Worm (Caenorhabditis elegans): ENCODE data around the gene ZK1248.15.

The ZK1248.15 gene

ce11 chrII:5854122-5854521 lies 15.8 kb upstream of the ZK1248.15 start, which contains the start of gene H41C03.1:
Gene H41C03.1 (plus strand): TSS chrII:5854422.
- TF ChIP-seq arid-1 (GFP tag; conservative IDR thresholded peaks at IDR 0.05), result no peak
- TF ChIP-seq pqm-1 (tag; optimal IDR thresholded peaks at IDR 0.05), result no peak
- TF ChIP-seq dmd-6 (GFP tag; IDR thresholded peaks at IDR 0.05), result no peak
- no peak for TF ChIP-seq sdz-12 (GFP tag; optimal IDR thresholded peaks at IDR 0.05)
- no peak for TF ChIP-seq F26F4.8 (GFP tag; conservative IDR thresholded peaks at IDR 0.05)
- no peak for TF ChIP-seq hif-1 (tag; optimal IDR thresholded peaks at IDR 0.05)
- TF ChIP-seq lir-3 (tag; optimal IDR thresholded peaks at IDR 0.05), result no peak
- TF ChIP-seq Y5F2A.4 (GFP tag; optimal IDR thresholded peaks at IDR 0.05), result no peak
- no peak for TF ChIP-seq spr-3 (GFP tag; optimal IDR thresholded peaks at IDR 0.05)

ce11 chrII:5853261-5853660 lies 14.9 kb upstream of the ZK1248.15 start:
- TF ChIP-seq nhr-28 (tag; optimal IDR thresholded peaks at IDR 0.05) (peak; percentile 62), unc-62 (GFP tag; optimal IDR thresholded peaks at IDR 0.05 in 1 of 2) (no peak), unc-62 (tag; optimal IDR thresholded peaks at IDR 0.05) (no peak), ztf-7 (tag; optimal IDR thresholded peaks at IDR 0.05) (no peak)

- TF ChIP-seq unc-62 (GFP tag; optimal IDR thresholded peaks at IDR 0.05 in 1 of 2) (peak in 1 of 2 experiments; percentile 75), unc-62 (tag; optimal IDR thresholded peaks at IDR 0.05) (no peak), egl-43 (GFP tag; IDR thresholded peaks at IDR 0.05) (no peak)
These were observed 13.7 kb upstream of the ZK1248.15 start, which contains the start of gene H41C03.2 for ce11 chrII:5852007-5852406. Gene H41C03.2 (minus strand): TSS chrII:5852107.

DNA sequence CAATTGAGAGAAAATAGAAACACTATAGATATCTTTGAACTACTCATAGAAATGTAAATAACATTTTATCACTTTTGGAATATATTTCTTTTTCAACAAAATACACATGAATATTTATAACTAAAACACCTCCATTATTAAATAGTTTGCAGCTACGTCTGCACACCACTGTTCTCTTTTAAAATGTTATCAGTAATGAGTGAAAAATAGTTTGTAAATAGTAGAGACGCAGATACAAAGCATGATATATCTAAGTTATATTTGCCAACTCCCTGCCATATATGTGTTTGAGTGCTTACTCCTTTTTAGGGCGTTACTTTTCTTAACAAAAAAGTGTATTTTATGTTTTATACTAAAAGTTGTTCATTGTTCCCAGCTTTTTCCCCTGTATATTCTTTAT lies 7.8 kb upstream of the ZK1248.15 start:
- TF ChIP-seq nhr-28 (tag; optimal IDR thresholded peaks at IDR 0.05) (peak; percentile 72), Y75B8A.6 (GFP tag; IDR thresholded peaks at IDR 0.05) (no peak), mdt-29 (GFP tag; IDR thresholded peaks at IDR 0.05) (no peak), R02D3.7 (tag; optimal IDR thresholded peaks at IDR 0.05) (no peak), lin-13 (GFP tag; optimal IDR thresholded peaks at IDR 0.05) (no peak), cey-2 (tag; optimal IDR thresholded peaks at IDR 0.05; ENCODE audit: borderline replicate concordance, insufficient read depth) (no peak), F26F4.8 (GFP tag; conservative IDR thresholded peaks at IDR 0.05) (no peak), ama-1 (optimal IDR thresholded peaks at IDR 0.05) (no peak), nhr-111 (GFP tag; optimal IDR thresholded peaks at IDR 0.05) (no peak), lin-39 (tag; optimal IDR thresholded peaks at IDR 0.05) (no peak), mdl-1 (tag; optimal IDR thresholded peaks at IDR 0.05) (no peak), pqm-1 (tag; optimal IDR thresholded peaks at IDR 0.05) (peak; percentile 12), saeg-2 (GFP tag; IDR thresholded peaks at IDR 0.05) (no peak), ceh-62 (tag; optimal IDR thresholded peaks at IDR 0.05) (no peak), dve-1 (tag; optimal IDR thresholded peaks at IDR 0.05; ENCODE audit: insufficient read depth) (peak; percentile 34), unc-62 (GFP tag; optimal IDR thresholded peaks at IDR 0.05 in 1 of 2) (no peak), unc-62 (tag; optimal IDR thresholded peaks at IDR 0.05) (no peak), ctbp-1 (GFP tag; IDR thresholded peaks at IDR 0.05) (no peak), egl-43 (GFP tag; IDR thresholded peaks at IDR 0.05) (no peak)

DNA sequence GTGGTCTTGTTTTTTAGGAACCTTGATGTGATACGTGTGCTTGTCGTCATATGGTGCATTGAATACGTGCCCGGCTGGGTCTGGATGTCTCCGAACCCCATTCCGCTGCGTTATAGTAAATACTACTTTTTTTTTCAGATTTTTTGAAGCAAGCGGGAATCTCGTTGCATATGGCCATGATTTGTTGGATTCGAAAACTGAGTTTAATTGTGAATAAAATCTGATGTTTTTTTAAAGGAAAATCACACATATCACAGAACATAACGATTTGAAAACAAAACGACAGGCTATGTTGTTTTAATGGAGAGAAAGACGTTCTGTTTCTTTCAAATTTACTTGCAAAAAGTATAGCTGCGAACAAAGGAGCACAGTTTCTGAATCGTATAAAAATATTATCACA lies 7.1 kb upstream of the ZK1248.15 start, which contains the start of the genes ZK1248.17 and H41C03.3:
Gene ZK1248.17, minus strand, starts transcription at position 101 of the 400 bp plus-strand sequence.
Gene H41C03.3, plus strand, starts transcription at position 337 of the 400 bp plus-strand sequence.
- no peak for TF ChIP-seq lim-7 (GFP tag; IDR thresholded peaks at IDR 0.05)
- no peak for TF ChIP-seq unc-130 (GFP tag; optimal IDR thresholded peaks at IDR 0.05)
- TF ChIP-seq nhr-77 (tag; optimal IDR thresholded peaks at IDR 0.05), result no peak
- no peak for TF ChIP-seq fos-1 (tag; optimal IDR thresholded peaks at IDR 0.05)
- TF ChIP-seq snpc-4 (tag; optimal IDR thresholded peaks at IDR 0.05), result no peak
- no peak for TF ChIP-seq ztf-7 (tag; optimal IDR thresholded peaks at IDR 0.05)
- no peak for TF ChIP-seq set-16 (GFP tag; IDR thresholded peaks at IDR 0.05)
- no peak for TF ChIP-seq ztf-11 (tag; optimal IDR thresholded peaks at IDR 0.05)
- no peak for TF ChIP-seq F44E2.7 (GFP tag; IDR thresholded peaks at IDR 0.05)
- TF ChIP-seq aly-2 (tag; optimal IDR thresholded peaks at IDR 0.05), result no peak
- no peak for TF ChIP-seq unc-62 (GFP tag; optimal IDR thresholded peaks at IDR 0.05 in 1 of 2)
- no peak for TF ChIP-seq unc-62 (tag; optimal IDR thresholded peaks at IDR 0.05)
- TF ChIP-seq nhr-111 (GFP tag; optimal IDR thresholded peaks at IDR 0.05), result no peak
- TF ChIP-seq pha-4 (GFP tag; IDR thresholded peaks at IDR 0.05), result no peak
- no peak for TF ChIP-seq pha-4 (tag; optimal IDR thresholded peaks at IDR 0.05)
- TF ChIP-seq tag-97 (GFP tag; IDR thresholded peaks at IDR 0.05), result no peak
- no peak for TF ChIP-seq dve-1 (tag; optimal IDR thresholded peaks at IDR 0.05; ENCODE audit: insufficient read depth)
- TF ChIP-seq madf-9 (GFP tag; conservative IDR thresholded peaks at IDR 0.05), result no peak
- no peak for TF ChIP-seq ZK546.5 (tag; optimal IDR thresholded peaks at IDR 0.05)
- TF ChIP-seq mdl-1 (tag; optimal IDR thresholded peaks at IDR 0.05), result no peak
- no peak for TF ChIP-seq tra-1 (GFP tag; IDR thresholded peaks at IDR 0.05)
- TF ChIP-seq nhr-237 (tag; optimal IDR thresholded peaks at IDR 0.05), result no peak

All from whole organism, L4 larva.